Fruit fly (Drosophila melanogaster): ENCODE results near the gene CG5111.

The CG5111 gene

dm6 chr3R:25515450-25516288 lies 9.6 kb downstream of the CG5111 start, which contains the start of gene msi (continued):
- peak; percentile 98 for TF ChIP-seq caup (GFP tag; optimal IDR thresholded peaks at IDR 0.05; ENCODE audit: severe bottlenecking)
- no peak for TF ChIP-seq BEAF-32 (GFP tag; optimal IDR thresholded peaks at IDR 0.05)
- peak; percentile 95 for TF ChIP-seq CG7271 (tag; optimal IDR thresholded peaks at IDR 0.05)
- TF ChIP-seq CG42726 (GFP tag; IDR thresholded peaks at IDR 0.05; ENCODE audit: partially characterized antibody) = peak; percentile 83
- TF ChIP-seq B-H1 (GFP tag; IDR thresholded peaks at IDR 0.05) = peak; percentile 98
- peak; percentile 96 for TF ChIP-seq tin (GFP tag; optimal IDR thresholded peaks at IDR 0.05)
- peak; percentile 100 for TF ChIP-seq CoRest (tag; optimal IDR thresholded peaks at IDR 0.05)
- TF ChIP-seq Hmx (GFP tag; optimal IDR thresholded peaks at IDR 0.05) = no peak
- TF ChIP-seq Lpt (GFP tag; optimal IDR thresholded peaks at IDR 0.05) = no peak
- peak; percentile 100 for TF ChIP-seq Abd-B (GFP tag; optimal IDR thresholded peaks at IDR 0.05)
- TF ChIP-seq gem (tag; optimal IDR thresholded peaks at IDR 0.05) = peak; percentile 100
- TF ChIP-seq CG8388 (GFP tag; optimal IDR thresholded peaks at IDR 0.05) = peak; percentile 99
- TF ChIP-seq hkb (optimal IDR thresholded peaks at IDR 0.05) = no peak
- peak; percentile 99 for TF ChIP-seq hkb (GFP tag; IDR thresholded peaks at IDR 0.05)
- TF ChIP-seq Hmr (GFP tag; optimal IDR thresholded peaks at IDR 0.05) = peak; percentile 99
- TF ChIP-seq CG3065 (GFP tag; optimal IDR thresholded peaks at IDR 0.05) = peak; percentile 95
- TF ChIP-seq gce (GFP tag; IDR thresholded peaks at IDR 0.05) = peak; percentile 97
- TF ChIP-seq klu (GFP tag; IDR thresholded peaks at IDR 0.05) = peak; percentile 98
- TF ChIP-seq fru (optimal IDR thresholded peaks at IDR 0.05) = no peak
- TF ChIP-seq Antp (GFP tag; optimal IDR thresholded peaks at IDR 0.05) = peak; percentile 66
- peak; percentile 98 for TF ChIP-seq CG3407 (GFP tag; optimal IDR thresholded peaks at IDR 0.05)
- peak; percentile 22 for TF ChIP-seq ash1 (GFP tag; optimal IDR thresholded peaks at IDR 0.05)
- peak; percentile 99 for TF ChIP-seq CG9727 (GFP tag; optimal IDR thresholded peaks at IDR 0.05)
- peak; percentile 89 for TF ChIP-seq CkIIα-i1 (GFP tag; IDR thresholded peaks at IDR 0.05)
- peak; percentile 54 for TF ChIP-seq CG1647 (GFP tag; optimal IDR thresholded peaks at IDR 0.05)
- peak; percentile 99 for TF ChIP-seq CG3847 (GFP tag; IDR thresholded peaks at IDR 0.05)
- TF ChIP-seq en (GFP tag; optimal IDR thresholded peaks at IDR 0.05) = peak; percentile 26
- peak; percentile 99 for TF ChIP-seq run (tag; optimal IDR thresholded peaks at IDR 0.05)
- TF ChIP-seq insv (GFP tag; optimal IDR thresholded peaks at IDR 0.05) = peak in 1 of 2 experiments; percentile 70
- peak; percentile 66 for TF ChIP-seq Dad (GFP tag; optimal IDR thresholded peaks at IDR 0.05)
- peak in 1 of 2 experiments; percentile 98 for TF ChIP-seq Hr78 (GFP tag; optimal IDR thresholded peaks at IDR 0.05)
- TF ChIP-seq CG14441 (GFP tag; IDR thresholded peaks at IDR 0.05) = peak; percentile 98
- TF ChIP-seq HmgD (GFP tag; optimal IDR thresholded peaks at IDR 0.05) = peak; percentile 46
- TF ChIP-seq schlank (tag; optimal IDR thresholded peaks at IDR 0.05) = peak; percentile 69
- TF ChIP-seq ranshi (GFP tag; IDR thresholded peaks at IDR 0.05) = peak; percentile 99
- peak; percentile 97 for TF ChIP-seq Taf1 (GFP tag; IDR thresholded peaks at IDR 0.05)
- TF ChIP-seq CG17328 (GFP tag; IDR thresholded peaks at IDR 0.05) = peak; percentile 98
- peak; percentile 68 for TF ChIP-seq kni (GFP tag; optimal IDR thresholded peaks at IDR 0.05)
- peak; percentile 99 for TF ChIP-seq CG6689 (GFP tag; IDR thresholded peaks at IDR 0.05)
- TF ChIP-seq CG1024 (GFP tag; IDR thresholded peaks at IDR 0.05) = peak; percentile 95
- peak; percentile 99 for TF ChIP-seq CG17359 (tag; optimal IDR thresholded peaks at IDR 0.05)
- peak; percentile 99 for TF ChIP-seq esg (GFP tag; conservative IDR thresholded peaks at IDR 0.05)
- TF ChIP-seq tgo (GFP tag; IDR thresholded peaks at IDR 0.05) = peak; percentile 100
- peak; percentile 38 for TF ChIP-seq grn (GFP tag; optimal IDR thresholded peaks at IDR 0.05)
- peak; percentile 54 for TF ChIP-seq CG17186 (GFP tag; optimal IDR thresholded peaks at IDR 0.05)
- peak; percentile 88 for TF ChIP-seq Optix (GFP tag; IDR thresholded peaks at IDR 0.05)
- peak; percentile 94 for TF ChIP-seq CG8281 (tag; optimal IDR thresholded peaks at IDR 0.05)
- TF ChIP-seq NFAT (GFP tag; IDR thresholded peaks at IDR 0.05) = peak; percentile 96; the same call in 1 of the 2 replicates
- TF ChIP-seq ewg (GFP tag; optimal IDR thresholded peaks at IDR 0.05) = peak; percentile 96

Data from whole organism, embryonic.